Fruit fly (Drosophila melanogaster) whole organism, embryonic: ENCODE data around the gene M6.

Experiments used
- Awh ChIP-seq: fragments of 200-800 bp; sonication (Bioruptor generic); IDR thresholded peaks from 2 replicates; pipeline ENCODE4, ENCODE4 v1.3.6; 2022; ENCODE audit warnings: missing biosample characterization, missing genetic modification characterization
- BEAF-32 ChIP-seq: fragments of 200-800 bp; sonication (Bioruptor generic); optimal IDR thresholded peaks from 3 replicates; lab custom pipeline; 2017; ENCODE audit warnings: missing biosample characterization, missing genetic modification characterization, mild to moderate bottlenecking, moderate library complexity, missing genetic modification reagents
- Bteb2 ChIP-seq: fragments of 200-800 bp; sonication (Bioruptor generic); optimal IDR thresholded peaks from 2 replicates; lab custom pipeline; 2016; ENCODE audit warnings: missing biosample characterization, missing genetic modification characterization
- CG11696 ChIP-seq: fragments of 200-800 bp; sonication (Bioruptor generic); IDR thresholded peaks from 2 replicates; pipeline ENCODE4 v1.3.6; 2022; ENCODE audit warnings: missing biosample characterization, missing genetic modification characterization
- CG12104 ChIP-seq: fragments of 200-800 bp; sonication (Bioruptor generic); optimal IDR thresholded peaks from 3 replicates; lab custom pipeline; 2016; ENCODE audit warnings: missing biosample characterization, missing genetic modification characterization
- CG12219 ChIP-seq: fragments of 200-800 bp; sonication (Bioruptor generic); optimal IDR thresholded peaks from 3 replicates; lab custom pipeline; 2018; ENCODE audit warnings: missing biosample characterization, mild to moderate bottlenecking, missing genetic modification characterization
- CG12391 ChIP-seq: fragments of 200-800 bp; sonication (Bioruptor generic); optimal IDR thresholded peaks from 3 replicates; lab custom pipeline; 2018; ENCODE audit warnings: missing biosample characterization, mild to moderate bottlenecking, missing genetic modification characterization, moderate library complexity
- CG13894 ChIP-seq: fragments of 200-800 bp; sonication (Bioruptor generic); optimal IDR thresholded peaks from 3 replicates; lab custom pipeline; 2018; ENCODE audit warnings: missing biosample characterization, mild to moderate bottlenecking, missing genetic modification characterization, moderate library complexity
- CG15073 ChIP-seq: fragments of 200-800 bp; sonication (Bioruptor generic); optimal IDR thresholded peaks from 2 replicates; lab custom pipeline; 2016; ENCODE audit warnings: missing biosample characterization, missing genetic modification characterization
- CG17612 ChIP-seq: fragments of 200-800 bp; sonication (Bioruptor generic); IDR thresholded peaks from 2 replicates; pipeline ENCODE4 v1.3.6; 2022; ENCODE audit warnings: missing biosample characterization, missing genetic modification characterization
- CG17802 ChIP-seq: fragments of 200-800 bp; sonication (Bioruptor generic); optimal IDR thresholded peaks from 2 replicates; lab custom pipeline; 2018; ENCODE audit warnings: missing biosample characterization, mild to moderate bottlenecking, missing genetic modification characterization, moderate library complexity
- CG18619 ChIP-seq: fragments of 200-800 bp; sonication (Bioruptor generic); optimal IDR thresholded peaks from 3 replicates; lab custom pipeline; 2017; ENCODE audit warnings: missing biosample characterization, mild to moderate bottlenecking, missing genetic modification characterization
- CG3407 ChIP-seq: fragments of 200-800 bp; sonication (Bioruptor generic); optimal IDR thresholded peaks from 2 replicates; lab custom pipeline; 2018; ENCODE audit warnings: missing biosample characterization, mild to moderate bottlenecking, missing genetic modification characterization
- CG42726 ChIP-seq: fragments of 200-800 bp; sonication (Bioruptor generic); IDR thresholded peaks from 2 replicates; pipeline ENCODE4 v1.3.6; 2022; ENCODE audit warnings: missing biosample characterization, missing genetic modification characterization; ENCODE audit not compliant: partially characterized antibody
- CG4424 ChIP-seq: fragments of 200-800 bp; sonication (Bioruptor generic); optimal IDR thresholded peaks from 3 replicates; lab custom pipeline; 2016; ENCODE audit warnings: missing biosample characterization, missing genetic modification characterization
- CG6791 ChIP-seq: fragments of 200-800 bp; sonication (Bioruptor generic); IDR thresholded peaks from 3 replicates; pipeline ENCODE4 v1.3.6; 2022; ENCODE audit warnings: missing biosample characterization, missing genetic modification characterization; ENCODE audit not compliant: partially characterized antibody
- CG8089 ChIP-seq: fragments of 200-800 bp; sonication (Bioruptor generic); optimal IDR thresholded peaks from 3 replicates; lab custom pipeline; 2016; ENCODE audit warnings: missing biosample characterization, missing genetic modification characterization
- CG8388 ChIP-seq: fragments of 200-800 bp; sonication (Bioruptor generic); optimal IDR thresholded peaks from 2 replicates; lab custom pipeline; 2019; ENCODE audit warnings: missing biosample characterization, mild to moderate bottlenecking, missing genetic modification characterization, moderate library complexity
- CG8478 ChIP-seq: fragments of >200 bp; optimal IDR thresholded peaks from 2 replicates; lab custom pipeline; 2018
- CG9727 ChIP-seq: fragments of 200-800 bp; sonication (Bioruptor generic); optimal IDR thresholded peaks from 3 replicates; lab custom pipeline; 2017; ENCODE audit warnings: missing biosample characterization, mild to moderate bottlenecking, missing genetic modification characterization
- CHES-1-like ChIP-seq: fragments of 200-800 bp; sonication (Bioruptor generic); optimal IDR thresholded peaks from 2 replicates; lab custom pipeline; 2016; ENCODE audit warnings: missing biosample characterization, missing genetic modification characterization
- D19B ChIP-seq: fragments of 200-800 bp; sonication (Bioruptor generic); optimal IDR thresholded peaks from 2 replicates; lab custom pipeline; 2017; ENCODE audit warnings: missing biosample characterization, mild to moderate bottlenecking, missing genetic modification characterization
- Deaf1 ChIP-seq: fragments of 200-800 bp; optimal IDR thresholded peaks from 3 replicates; lab custom pipeline; 2019; ENCODE audit warnings: missing biosample characterization, mild to moderate bottlenecking, missing genetic modification characterization, moderate library complexity
- E2f1 ChIP-seq: fragments of 200-800 bp; sonication (Bioruptor generic); IDR thresholded peaks from 2 replicates; pipeline ENCODE4 v1.3.6; 2022; ENCODE audit warnings: missing biosample characterization, missing genetic modification characterization
- Ets65A ChIP-seq: fragments of 200-800 bp; sonication (Bioruptor generic); peaks from one replicate; lab custom pipeline; 2016; ENCODE audit warnings: missing biosample characterization, missing genetic modification characterization
- H2.0 ChIP-seq: fragments of 200-800 bp; sonication (Bioruptor generic); IDR thresholded peaks from 2 replicates; pipeline ENCODE4 v1.3.6; 2022; ENCODE audit warnings: missing biosample characterization, missing genetic modification characterization
- Hr51 ChIP-seq, 2 experiments: fragments of 200-800 bp; sonication (Bioruptor generic); optimal IDR thresholded peaks; 2 replicates in 1 of 2; 3 replicates in 1 of 2; lab custom pipeline; 2016 to 2018; ENCODE audit warnings: missing biosample characterization in 2 of 2, missing genetic modification characterization in 2 of 2, mild to moderate bottlenecking in 1 of 2, moderate library complexity in 1 of 2
- Meics ChIP-seq: fragments of 200-800 bp; sonication (Bioruptor generic); optimal IDR thresholded peaks from 2 replicates; lab custom pipeline; 2017; ENCODE audit warnings: missing biosample characterization, mild to moderate bottlenecking, missing genetic modification characterization
- Pdp1 ChIP-seq, 2 experiments: fragments of 200-800 bp; sonication (Bioruptor generic); optimal IDR thresholded peaks; 3 replicates each; lab custom pipeline; 2016; ENCODE audit warnings: missing biosample characterization in 2 of 2, missing genetic modification characterization in 2 of 2, mild to moderate bottlenecking in 1 of 2, moderate library complexity in 1 of 2
- Poxn ChIP-seq: fragments of 200-800 bp; sonication (Bioruptor generic); IDR thresholded peaks from 2 replicates; pipeline ENCODE4 v1.3.6; 2022; ENCODE audit warnings: missing biosample characterization, missing genetic modification characterization
- Ptx1 ChIP-seq: fragments of 200-800 bp; sonication (Bioruptor generic); IDR thresholded peaks from 2 replicates; pipeline ENCODE4 v1.3.6; 2022; ENCODE audit warnings: missing biosample characterization, missing genetic modification characterization
- Sox100B ChIP-seq: fragments of 200-800 bp; sonication (Bioruptor generic); optimal IDR thresholded peaks from 3 replicates; lab custom pipeline; 2018; ENCODE audit warnings: missing biosample characterization, mild to moderate bottlenecking, missing genetic modification characterization
- bcd ChIP-seq: fragments of 200-800 bp; sonication (Bioruptor generic); optimal IDR thresholded peaks from 2 replicates; lab custom pipeline; 2017; ENCODE audit warnings: missing biosample characterization, mild to moderate bottlenecking, missing genetic modification characterization
- dan ChIP-seq: fragments of 200-800 bp; sonication (Bioruptor generic); IDR thresholded peaks from 2 replicates; pipeline ENCODE4 v1.3.6; 2022; ENCODE audit warnings: missing biosample characterization, missing genetic modification characterization
- dmrt11E ChIP-seq: fragments of 200-800 bp; sonication (Bioruptor generic); optimal IDR thresholded peaks from 3 replicates; lab custom pipeline; 2018; ENCODE audit warnings: missing biosample characterization, mild to moderate bottlenecking, missing genetic modification characterization, moderate library complexity
- fru ChIP-seq: fragments of >200 bp; optimal IDR thresholded peaks from 2 replicates; lab custom pipeline; 2017
- grau ChIP-seq: fragments of 200-800 bp; optimal IDR thresholded peaks from 3 replicates; lab custom pipeline; 2019; ENCODE audit warnings: missing biosample characterization, mild to moderate bottlenecking, missing genetic modification characterization, moderate library complexity
- h ChIP-seq: fragments of >200 bp; optimal IDR thresholded peaks from 2 replicates; lab custom pipeline; 2017
- insv ChIP-seq, 2 experiments: fragments of 200-800 bp; sonication (Bioruptor generic); optimal IDR thresholded peaks; 3 replicates each; lab custom pipeline; 2016 to 2018; ENCODE audit warnings: missing biosample characterization in 2 of 2, missing genetic modification characterization in 2 of 2
- ken ChIP-seq: fragments of 200-800 bp; sonication (Bioruptor generic); IDR thresholded peaks from 3 replicates; pipeline ENCODE4 v1.3.6; 2022; ENCODE audit warnings: missing biosample characterization, missing genetic modification characterization
- nerfin-2 ChIP-seq: fragments of 200-800 bp; sonication (Bioruptor generic); IDR thresholded peaks from 2 replicates; pipeline ENCODE4 v1.3.6; 2022; ENCODE audit warnings: missing biosample characterization, missing genetic modification characterization; ENCODE audit not compliant: partially characterized antibody
- nmo ChIP-seq: fragments of 200-800 bp; sonication (Bioruptor generic); optimal IDR thresholded peaks from 2 replicates; lab custom pipeline; 2018; ENCODE audit warnings: missing biosample characterization, mild to moderate bottlenecking, missing genetic modification characterization, moderate library complexity
- p53 ChIP-seq: fragments of 200-800 bp; sonication (Bioruptor generic); optimal IDR thresholded peaks from 2 replicates; lab custom pipeline; 2016; ENCODE audit warnings: missing biosample characterization, missing genetic modification characterization
- pan ChIP-seq, 4 experiments: fragments of >200 bp in 3 of 4; fragments of 200-800 bp in 1 of 4; sonication (Bioruptor generic) in 1 of 4; optimal IDR thresholded peaks in 3 of 4; IDR thresholded peaks in 1 of 4; 2 replicates each; pipeline versions ENCODE4 v1.3.6 to Lab custom; 2017 to 2022; ENCODE audit warnings: missing biosample characterization in 2 of 4, missing genetic modification characterization in 2 of 4, mixed read lengths in 1 of 4
- phol ChIP-seq: fragments of 200-800 bp; sonication (Bioruptor generic); optimal IDR thresholded peaks from 3 replicates; lab custom pipeline; 2018; ENCODE audit warnings: missing biosample characterization, mild to moderate bottlenecking, missing genetic modification characterization, moderate library complexity
- pita ChIP-seq: fragments of 200-800 bp; sonication (Bioruptor generic); optimal IDR thresholded peaks from 2 replicates; lab custom pipeline; 2017; ENCODE audit warnings: missing biosample characterization, mild to moderate bottlenecking, missing genetic modification characterization
- sd ChIP-seq: fragments of 200-800 bp; sonication (Bioruptor generic); optimal IDR thresholded peaks from 3 replicates; lab custom pipeline; 2018; ENCODE audit warnings: missing biosample characterization, mild to moderate bottlenecking, missing genetic modification characterization, moderate library complexity
- tna ChIP-seq: fragments of 200-800 bp; sonication (Bioruptor generic); IDR thresholded peaks from 2 replicates; pipeline ENCODE4 v1.3.6; 2022; ENCODE audit warnings: missing biosample characterization, missing genetic modification characterization; ENCODE audit not compliant: partially characterized antibody
- ttk ChIP-seq: fragments of 200-800 bp; sonication (Bioruptor generic); IDR thresholded peaks from 2 replicates; pipeline ENCODE4 v2.1.2; 2022; ENCODE audit warnings: missing biosample characterization, missing genetic modification characterization
- unc-4 ChIP-seq: fragments of 200-800 bp; sonication (Bioruptor generic); IDR thresholded peaks from 2 replicates; pipeline ENCODE4 v1.3.6; 2022; ENCODE audit warnings: missing biosample characterization, missing genetic modification characterization; ENCODE audit not compliant: partially characterized antibody

The M6 gene

dm6 chr3L:21533270-21533948 lies 25.8 kb downstream of the M6 start, which contains the start of gene Mkrn1 (continued):
- TF ChIP-seq pita (GFP tag; lab: Kevin White, UChicago) (no peak), nmo (GFP tag; lab: Kevin White, UChicago) (peak; percentile 33), nerfin-2 (GFP tag; lab: Robert Waterston, UW) (peak; percentile 88), Awh (no peak), unc-4 (peak; percentile 41; the same call in 1 of the 2 replicates), CG42726 (peak; percentile 51; the same call in 1 of the 2 replicates), Poxn (no peak), h (lab: Kevin White, UChicago) (no peak), sd (tag; lab: Kevin White, UChicago) (no peak), H2.0 (GFP tag; lab: Robert Waterston, UW) (no peak), Meics (GFP tag; lab: Kevin White, UChicago) (no peak), Sox100B (GFP tag; lab: Kevin White, UChicago) (no peak), grau (tag; lab: Kevin White, UChicago) (no peak), Pdp1 (GFP tag; optimal IDR thresholded peaks at IDR 0.05; lab: Kevin White, UChicago) (peak in 1 of 2 experiments; percentile 21), Ptx1 (GFP tag; lab: Robert Waterston, UW) (no peak), Ets65A (GFP tag; lab: Kevin White, UChicago) (peak; percentile 34), CG12104 (GFP tag; lab: Kevin White, UChicago) (no peak), Deaf1 (tag; lab: Kevin White, UChicago) (no peak), dan (no peak), CG15073 (GFP tag; lab: Kevin White, UChicago) (no peak), dmrt11E (no peak), D19B (GFP tag; lab: Kevin White, UChicago) (peak; percentile 88), CG9727 (GFP tag; lab: Kevin White, UChicago) (no peak), tna (GFP tag; lab: Robert Waterston, UW) (peak; percentile 94), CG18619 (GFP tag; lab: Kevin White, UChicago) (no peak), ken (GFP tag; lab: Robert Waterston, UW) (no peak), phol (peak; percentile 13), CG8388 (GFP tag; lab: Kevin White, UChicago) (no peak), CG12219 (no peak), ttk (GFP tag; lab: Robert Waterston, UW) (no peak), BEAF-32 (GFP tag; lab: Kevin White, UChicago) (peak; percentile 53), p53 (GFP tag; lab: Kevin White, UChicago) (no peak), Hr51 (GFP tag; optimal IDR thresholded peaks at IDR 0.05; lab: Kevin White, UChicago) (no peak), CG12391 (no peak), CG6791 (peak; percentile 94), CG3407 (GFP tag; lab: Kevin White, UChicago) (no peak), CHES-1-like (GFP tag; lab: Kevin White, UChicago) (peak; percentile 31), CG17802 (no peak), CG13894 (no peak), E2f1 (GFP tag; lab: Robert Waterston, UW) (no peak), pan (optimal IDR thresholded peaks at IDR 0.05; lab: Kevin White, UChicago) (no peak), pan (GFP tag; optimal IDR thresholded peaks at IDR 0.05 in 1 of 2, IDR thresholded peaks at IDR 0.05 in 1 of 2) (no peak), fru (lab: Kevin White, UChicago) (no peak), CG4424 (no peak), Bteb2 (GFP tag; lab: Kevin White, UChicago) (no peak), CG11696 (GFP tag; lab: Robert Waterston, UW) (no peak), CG8089 (GFP tag; lab: Kevin White, UChicago) (no peak), bcd (GFP tag; lab: Kevin White, UChicago) (no peak), CG17612 (GFP tag; lab: Robert Waterston, UW) (no peak), CG8478 (lab: Kevin White, UChicago) (no peak), insv (GFP tag; optimal IDR thresholded peaks at IDR 0.05; lab: Kevin White, UChicago) (no peak)
